Worm (Caenorhabditis elegans) whole organism, early embryonic: ENCODE data around the gene hum-2.

ENCODE experiments used
- ama-1 ChIP-seq: fragments of 150-350 bp; optimal IDR thresholded peaks from 2 replicates; lab custom pipeline; 2014
- hmbx-1 ChIP-seq: sonication (generic microtip); optimal IDR thresholded peaks from 2 replicates; lab custom pipeline; 2016; ENCODE audit warnings: mild to moderate bottlenecking, missing genetic modification characterization, missing compliant biosample characterization
- hnd-1 ChIP-seq: sonication (generic microtip); optimal IDR thresholded peaks from 2 replicates; lab custom pipeline; 2016; ENCODE audit warnings: missing genetic modification characterization, missing compliant biosample characterization

- no peak for TF ChIP-seq hnd-1
- no peak for TF ChIP-seq ama-1 (lab: Kevin White, UChicago)
- TF ChIP-seq hmbx-1 (tag; lab: Kevin White, UChicago): no peak
Observed at ce11 chrV:9423539-9423938, 37.6 kb downstream of the hum-2 start.
